Worm (Caenorhabditis elegans) whole organism, L2 larva: ENCODE results near the gene R02F2.9.

Experiments
- C34F6.9 ChIP-seq: fragments of 150-350 bp; optimal IDR thresholded peaks from 2 replicates; lab custom pipeline; 2014; ENCODE audit warnings: missing biosample characterization, missing genetic modification characterization
- F13H6.1 ChIP-seq: sonication (generic microtip); optimal IDR thresholded peaks from 2 replicates; lab custom pipeline; 2016; ENCODE audit warnings: missing genetic modification characterization, missing compliant biosample characterization
- R02D3.7 ChIP-seq: fragments of 150-350 bp; optimal IDR thresholded peaks from 2 replicates; lab custom pipeline; 2014; ENCODE audit warnings: missing biosample characterization, missing genetic modification characterization
- alr-1 ChIP-seq: fragments of 150-350 bp; optimal IDR thresholded peaks from 2 replicates; lab custom pipeline; 2014; ENCODE audit warnings: missing biosample characterization, missing genetic modification characterization
- aly-2 ChIP-seq: fragments of 150-350 bp; optimal IDR thresholded peaks from 2 replicates; lab custom pipeline; 2014; ENCODE audit warnings: missing biosample characterization, missing genetic modification characterization
- blmp-1 ChIP-seq: sonication (generic microtip); optimal IDR thresholded peaks from 2 replicates; lab custom pipeline; 2017; ENCODE audit warnings: missing genetic modification characterization, mild to moderate bottlenecking, missing compliant biosample characterization, antibody characterized with exemption, moderate library complexity; ENCODE audit not compliant: insufficient read depth
- ceh-16 ChIP-seq: fragments of 150-350 bp; optimal IDR thresholded peaks from 2 replicates; lab custom pipeline; 2014; ENCODE audit warnings: missing biosample characterization, missing genetic modification characterization
- ceh-82 ChIP-seq: fragments of 150-350 bp; optimal IDR thresholded peaks from 2 replicates; lab custom pipeline; 2014; ENCODE audit warnings: missing biosample characterization, missing genetic modification characterization
- crh-2 ChIP-seq: sonication (generic microtip); optimal IDR thresholded peaks from 2 replicates; lab custom pipeline; 2017; ENCODE audit warnings: missing biosample characterization, missing genetic modification characterization
- egl-27 ChIP-seq: sonication (generic microtip); optimal IDR thresholded peaks from 3 replicates; lab custom pipeline; 2017; ENCODE audit warnings: missing biosample characterization, missing genetic modification reagents, missing genetic modification characterization
- elt-1 ChIP-seq: fragments of 150-350 bp; optimal IDR thresholded peaks from 2 replicates; lab custom pipeline; 2014; ENCODE audit warnings: missing biosample characterization, missing genetic modification characterization
- elt-3 ChIP-seq: sonication (generic microtip); optimal IDR thresholded peaks from 2 replicates; lab custom pipeline; 2017; ENCODE audit warnings: missing biosample characterization, missing genetic modification characterization
- fos-1 ChIP-seq: fragments of 150-350 bp; optimal IDR thresholded peaks from 2 replicates; lab custom pipeline; 2014; ENCODE audit warnings: missing biosample characterization, missing genetic modification characterization
- gmeb-1 ChIP-seq: fragments of 150-350 bp; optimal IDR thresholded peaks from 2 replicates; lab custom pipeline; 2014; ENCODE audit warnings: missing biosample characterization, missing genetic modification characterization
- lin-11 ChIP-seq: fragments of 150-350 bp; sonication (generic microtip); optimal IDR thresholded peaks from 2 replicates; lab custom pipeline; 2014; ENCODE audit warnings: missing biosample characterization, missing genetic modification characterization, inconsistent platforms, mixed read lengths
- lin-13 ChIP-seq: fragments of 150-350 bp; optimal IDR thresholded peaks from 2 replicates; lab custom pipeline; 2014; ENCODE audit warnings: missing biosample characterization, missing genetic modification reagents, missing genetic modification characterization
- lsy-2 ChIP-seq, 2 experiments: fragments of 150-350 bp in 1 of 2; sonication (generic microtip) in 1 of 2; optimal IDR thresholded peaks; 2 replicates each; lab custom pipeline; 2014 to 2017; ENCODE audit warnings: missing biosample characterization in 2 of 2, missing genetic modification characterization in 2 of 2
- mab-5 ChIP-seq: fragments of 150-350 bp; optimal IDR thresholded peaks from 2 replicates; lab custom pipeline; 2014; ENCODE audit warnings: missing biosample characterization, missing genetic modification characterization
- mdl-1 ChIP-seq, 2 experiments: fragments of 150-350 bp in 1 of 2; sonication (generic microtip) in 1 of 2; optimal IDR thresholded peaks; 2 replicates each; lab custom pipeline; 2017; ENCODE audit warnings: missing biosample characterization in 2 of 2, missing genetic modification characterization in 2 of 2
- nhr-10 ChIP-seq: sonication (generic microtip); optimal IDR thresholded peaks from 2 replicates; lab custom pipeline; 2017; ENCODE audit warnings: missing biosample characterization, missing genetic modification characterization
- nhr-11 ChIP-seq: fragments of 150-350 bp; optimal IDR thresholded peaks from 2 replicates; lab custom pipeline; 2014; ENCODE audit warnings: missing biosample characterization, missing genetic modification characterization
- nhr-129 ChIP-seq: fragments of 150-350 bp; optimal IDR thresholded peaks from 2 replicates; lab custom pipeline; 2014; ENCODE audit warnings: missing biosample characterization, missing genetic modification characterization
- nhr-21 ChIP-seq: fragments of 150-350 bp; optimal IDR thresholded peaks from 2 replicates; lab custom pipeline; 2014; ENCODE audit warnings: missing biosample characterization, missing genetic modification characterization
- nhr-23 ChIP-seq: fragments of 150-350 bp; optimal IDR thresholded peaks from 2 replicates; lab custom pipeline; 2014; ENCODE audit warnings: missing biosample characterization, missing genetic modification reagents, missing genetic modification characterization
- nhr-25 ChIP-seq: fragments of 150-350 bp; sonication (generic microtip); optimal IDR thresholded peaks from 3 replicates; lab custom pipeline; 2014; ENCODE audit warnings: missing biosample characterization, missing genetic modification characterization
- nhr-6 ChIP-seq: fragments of 150-350 bp; optimal IDR thresholded peaks from 2 replicates; lab custom pipeline; 2014; ENCODE audit warnings: missing biosample characterization, missing genetic modification characterization
- nhr-77 ChIP-seq: fragments of 150-350 bp; optimal IDR thresholded peaks from 2 replicates; lab custom pipeline; 2014; ENCODE audit warnings: missing biosample characterization, missing genetic modification characterization
- peb-1 ChIP-seq: fragments of 150-350 bp; optimal IDR thresholded peaks from 2 replicates; lab custom pipeline; 2014; ENCODE audit warnings: missing biosample characterization, missing genetic modification characterization
- sem-4 ChIP-seq: fragments of 150-350 bp; optimal IDR thresholded peaks from 2 replicates; lab custom pipeline; 2014; ENCODE audit warnings: missing biosample characterization, missing genetic modification reagents, missing genetic modification characterization
- sma-3 ChIP-seq: sonication (generic microtip); optimal IDR thresholded peaks from 2 replicates; lab custom pipeline; 2016; ENCODE audit warnings: missing genetic modification reagents, missing genetic modification characterization, missing compliant biosample characterization
- sma-9 ChIP-seq, 2 experiments: fragments of 150-350 bp in 1 of 2; sonication (generic microtip) in 1 of 2; optimal IDR thresholded peaks; 2 replicates each; lab custom pipeline; 2014 to 2016; ENCODE audit warnings: missing genetic modification characterization in 2 of 2, mild to moderate bottlenecking in 1 of 2, missing biosample characterization in 1 of 2, missing compliant biosample characterization in 1 of 2, missing genetic modification reagents in 1 of 2, moderate library complexity in 1 of 2
- unc-39 ChIP-seq: fragments of 150-350 bp; optimal IDR thresholded peaks from 2 replicates; lab custom pipeline; 2014; ENCODE audit warnings: missing biosample characterization, missing genetic modification characterization
- unc-55 ChIP-seq: fragments of 150-350 bp; sonication (generic microtip); optimal IDR thresholded peaks from 3 replicates; lab custom pipeline; 2014; ENCODE audit warnings: missing biosample characterization, missing genetic modification reagents, missing genetic modification characterization
- unc-62 ChIP-seq: fragments of 150-350 bp; optimal IDR thresholded peaks from 2 replicates; lab custom pipeline; 2014; ENCODE audit warnings: missing biosample characterization, missing genetic modification reagents, missing genetic modification characterization
- zag-1 ChIP-seq: fragments of 150-350 bp; optimal IDR thresholded peaks from 2 replicates; lab custom pipeline; 2014; ENCODE audit warnings: missing biosample characterization, missing genetic modification characterization

R02F2.9 gene

ce11 chrIII:5472693-5473092 lies 26.3 kb upstream of the R02F2.9 start:
- peak; percentile 14 for TF ChIP-seq fos-1
- TF ChIP-seq nhr-25 = no peak
- TF ChIP-seq nhr-23 (tag; lab: Kevin White, UChicago) = no peak
- peak; percentile 27 for TF ChIP-seq blmp-1 (tag; lab: Kevin White, UChicago)
- TF ChIP-seq nhr-129 = no peak
- no peak for TF ChIP-seq sem-4 (tag; lab: Kevin White, UChicago)
- peak; percentile 54 for TF ChIP-seq nhr-21 (tag; lab: Kevin White, UChicago)
- peak; percentile 80 for TF ChIP-seq sma-9 (GFP tag; optimal IDR thresholded peaks at IDR 0.05; lab: Kevin White, UChicago)
- no peak for TF ChIP-seq sma-9 (tag; optimal IDR thresholded peaks at IDR 0.05; lab: Kevin White, UChicago)
- TF ChIP-seq egl-27 = peak; percentile 68
- TF ChIP-seq sma-3 = peak; percentile 97
- no peak for TF ChIP-seq lin-11
- peak in 1 of 2 experiments; percentile 2 for TF ChIP-seq lsy-2 (tag; optimal IDR thresholded peaks at IDR 0.05; lab: Kevin White, UChicago)
- TF ChIP-seq elt-1 (tag; lab: Kevin White, UChicago) = no peak
- no peak for TF ChIP-seq R02D3.7 (tag; lab: Kevin White, UChicago)
- no peak for TF ChIP-seq ceh-16
- TF ChIP-seq nhr-6 (tag; lab: Kevin White, UChicago) = no peak
- peak; percentile 35 for TF ChIP-seq gmeb-1 (tag; lab: Kevin White, UChicago)
- TF ChIP-seq nhr-10 (tag; lab: Kevin White, UChicago) = no peak
- no peak for TF ChIP-seq zag-1
- TF ChIP-seq alr-1 (tag; lab: Kevin White, UChicago) = no peak
- no peak for TF ChIP-seq C34F6.9 (tag; lab: Kevin White, UChicago)

- TF ChIP-seq blmp-1 (tag; lab: Kevin White, UChicago) = no peak
- no peak for TF ChIP-seq nhr-25
- no peak for TF ChIP-seq zag-1
- no peak for TF ChIP-seq peb-1 (tag; lab: Kevin White, UChicago)
- no peak for TF ChIP-seq nhr-21 (tag; lab: Kevin White, UChicago)
- TF ChIP-seq aly-2 = no peak
- TF ChIP-seq lin-13 (GFP tag; lab: Kevin White, UChicago) = no peak
- TF ChIP-seq fos-1 = no peak
- TF ChIP-seq mab-5 = no peak
- TF ChIP-seq unc-62 (GFP tag; lab: Kevin White, UChicago) = no peak
- TF ChIP-seq ceh-82 (tag; lab: Kevin White, UChicago) = no peak
- no peak for TF ChIP-seq mdl-1 (tag; optimal IDR thresholded peaks at IDR 0.05; lab: Kevin White, UChicago)
- TF ChIP-seq unc-39 (tag; lab: Kevin White, UChicago) = no peak
- no peak for TF ChIP-seq F13H6.1
These were observed 24.8 kb upstream of the R02F2.9 start, which contains the start of gene lon-1 for ce11 chrIII:5474176-5474575. Gene lon-1, plus strand, starts transcription at chrIII:5474476.

- no peak for TF ChIP-seq zag-1
- TF ChIP-seq unc-55 (GFP tag; lab: Kevin White, UChicago) = no peak
- TF ChIP-seq elt-3 (tag; lab: Kevin White, UChicago) = no peak
These were observed 21.0 kb upstream of the R02F2.9 start, which contains the start of gene R02F2.10 for ce11 chrIII:5478011-5478410. Gene R02F2.10, plus strand, starts transcription at chrIII:5478311.

- no peak for TF ChIP-seq nhr-25
- no peak for TF ChIP-seq elt-1 (tag; lab: Kevin White, UChicago)
- TF ChIP-seq, all 48 proteins: peak for 0
These were observed 20.1 kb upstream of the R02F2.9 start, which contains the start of the genes R02F2.6 and R02F2.5 for ce11 chrIII:5478824-5479368. Gene R02F2.6, minus strand, starts transcription at chrIII:5478924. Gene R02F2.5, plus strand, starts transcription at chrIII:5479318.

ce11 chrIII:5479493-5480167 lies 19.4 kb upstream of the R02F2.9 start:
- no peak for TF ChIP-seq ceh-16
- TF ChIP-seq lin-13 (GFP tag; lab: Kevin White, UChicago) = no peak
- no peak for TF ChIP-seq nhr-25
- no peak for TF ChIP-seq peb-1 (tag; lab: Kevin White, UChicago)
- no peak for TF ChIP-seq nhr-11 (tag; lab: Kevin White, UChicago)
- no peak for TF ChIP-seq crh-2 (tag; lab: Kevin White, UChicago)
- no peak for TF ChIP-seq nhr-23 (tag; lab: Kevin White, UChicago)
- TF ChIP-seq nhr-77 (tag; lab: Kevin White, UChicago) = no peak
- no peak for TF ChIP-seq nhr-6 (tag; lab: Kevin White, UChicago)
